Fruit fly (Drosophila melanogaster) Kc167 (cell line): ENCODE data around the gene CG33099.

Experiments used
- Myc ChIP-seq: fragments of >200 bp; optimal IDR thresholded peaks from 2 replicates; lab custom pipeline; 2017; ENCODE audit warnings: missing external identifiers
- Sin3A ChIP-seq: fragments of >200 bp; optimal IDR thresholded peaks from 2 replicates; lab custom pipeline; 2018; ENCODE audit warnings: missing external identifiers
- h ChIP-seq: fragments of >200 bp; optimal IDR thresholded peaks from 3 replicates; lab custom pipeline; 2018; ENCODE audit warnings: missing external identifiers
- insv ChIP-seq: fragments of >200 bp; optimal IDR thresholded peaks from 3 replicates; lab custom pipeline; 2018; ENCODE audit warnings: missing external identifiers
- psq ChIP-seq: fragments of >200 bp; optimal IDR thresholded peaks from 2 replicates; lab custom pipeline; 2017; ENCODE audit warnings: missing external identifiers
- ttk ChIP-seq: sonication (Bioruptor generic); optimal IDR thresholded peaks from 2 replicates; lab custom pipeline; 2017; ENCODE audit warnings: missing external identifiers

The CG33099 gene

DNA sequence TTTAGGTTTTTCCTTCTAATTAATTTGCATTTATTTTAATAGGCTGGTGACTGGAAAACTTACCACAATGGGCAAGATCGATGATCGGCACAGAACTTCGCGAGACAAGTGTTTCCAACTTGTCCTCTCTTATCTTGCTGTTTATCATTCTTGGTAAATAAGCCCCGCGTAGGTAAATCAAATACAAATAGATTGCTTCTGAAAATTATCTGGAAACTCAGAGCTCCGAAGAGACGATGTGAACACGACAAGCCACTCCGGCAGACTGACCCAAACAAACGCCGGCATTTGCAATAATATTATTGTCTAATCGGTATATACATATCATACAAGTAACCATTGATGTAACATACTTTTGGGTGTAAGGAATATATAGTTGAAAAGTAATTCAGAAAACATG is at the start of gene CG33099:
CG33099 (minus strand) TSS at position 268 of the 400 bp plus-strand sequence.
- TF ChIP-seq h (lab: Kevin White, UChicago) (no peak), psq (lab: Kevin White, UChicago) (no peak), ttk (lab: Kevin White, UChicago) (no peak), insv (lab: Kevin White, UChicago) (no peak), Myc (lab: Kevin White, UChicago) (no peak), Sin3A (no peak)

DNA sequence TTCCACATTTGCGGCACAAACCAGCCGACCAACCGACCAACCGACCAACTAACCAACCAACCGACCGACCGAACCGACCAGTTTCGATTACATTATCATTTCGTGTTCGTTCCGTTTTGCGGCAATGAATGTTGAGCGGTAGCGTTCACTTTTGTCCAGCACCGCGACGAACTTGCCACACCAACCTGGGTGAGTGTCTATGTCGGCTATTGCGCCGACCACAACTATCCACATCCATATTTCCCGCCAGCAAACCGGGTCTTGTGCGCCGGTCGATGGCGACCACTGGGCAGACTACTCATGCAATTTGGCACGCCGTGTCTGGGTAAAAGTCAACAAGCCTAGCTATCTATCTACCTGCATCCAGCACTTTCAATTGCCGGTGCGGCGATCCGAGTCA is 46.6 kb upstream of the CG33099 start:
- no peak for TF ChIP-seq psq (lab: Kevin White, UChicago)
- TF ChIP-seq Myc (lab: Kevin White, UChicago): no peak
- TF ChIP-seq Sin3A: no peak

DNA sequence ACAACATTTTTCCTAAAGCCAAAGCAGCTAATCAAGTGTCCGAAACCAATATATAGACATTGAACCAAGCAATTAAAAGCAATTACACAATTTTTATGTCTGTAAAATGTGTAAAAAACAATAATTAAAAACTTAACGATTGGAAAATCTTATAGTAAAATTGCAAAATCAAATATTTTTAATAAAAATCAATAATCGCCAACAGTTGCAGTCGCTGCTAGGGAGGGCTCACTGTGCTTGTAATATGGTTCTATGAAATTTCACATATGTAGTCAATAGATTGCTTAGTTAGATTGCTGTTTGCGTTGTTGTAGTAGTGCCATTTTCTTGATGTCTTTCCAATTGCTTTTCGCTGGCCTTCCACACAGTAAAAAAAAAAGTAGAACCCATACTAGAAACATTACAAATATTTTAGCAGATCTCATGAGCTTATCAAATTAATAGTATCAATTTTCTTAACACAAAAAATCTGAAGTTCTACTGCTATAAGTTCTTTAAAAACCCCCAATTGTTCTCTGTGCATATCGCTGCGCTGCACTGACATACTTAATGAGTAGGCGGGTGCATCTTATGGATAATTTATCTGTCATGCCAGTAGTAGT is 45.8 kb upstream of the CG33099 start:
- no peak for TF ChIP-seq insv (lab: Kevin White, UChicago)
- TF ChIP-seq psq (lab: Kevin White, UChicago): no peak
- no peak for TF ChIP-seq h (lab: Kevin White, UChicago)
- TF ChIP-seq Sin3A: no peak
- TF ChIP-seq Myc (lab: Kevin White, UChicago): no peak
- TF ChIP-seq ttk (lab: Kevin White, UChicago): no peak

DNA sequence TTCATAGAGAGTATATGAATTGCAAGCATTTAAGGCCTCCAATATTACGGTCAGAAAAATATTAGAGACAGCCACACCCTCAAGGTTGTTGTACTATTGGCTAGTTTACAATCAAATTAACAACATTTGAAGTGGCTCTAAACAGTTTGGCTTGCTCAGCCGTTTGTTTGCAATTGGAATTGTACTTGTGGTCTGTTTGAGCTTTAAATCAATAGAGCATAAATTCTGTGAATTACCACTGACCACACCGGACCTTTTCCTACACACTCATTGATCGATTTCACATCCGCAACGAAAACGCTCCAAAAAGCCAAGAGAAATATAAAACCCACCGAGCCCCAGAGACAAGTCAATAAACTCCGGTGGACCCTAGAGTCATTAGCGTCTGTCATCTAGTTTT is 43.2 kb upstream of the CG33099 start:
- TF ChIP-seq psq (lab: Kevin White, UChicago): no peak

DNA sequence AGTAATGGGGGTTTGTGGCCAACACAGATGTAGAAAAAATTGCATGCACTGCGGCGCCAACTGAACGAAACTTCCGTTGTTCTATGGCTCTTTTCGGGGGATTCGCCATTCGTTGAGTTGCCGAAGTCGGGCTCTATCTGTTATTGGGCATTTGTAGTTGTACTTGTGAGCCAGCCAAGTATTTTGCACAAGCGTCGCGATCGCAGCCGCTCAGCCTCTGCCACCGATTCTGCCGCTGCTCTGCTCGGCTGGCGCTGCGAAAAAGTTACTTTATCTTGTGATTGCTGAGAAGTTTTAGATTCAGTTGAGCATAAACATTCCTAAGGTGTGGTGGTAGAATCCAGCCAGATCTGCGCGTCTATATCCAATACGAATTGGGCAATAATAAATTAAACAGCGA is 39.5 kb upstream of the CG33099 start, which contains the start of gene CG33110:
CG33110 (plus strand) TSS at position 301 of the 400 bp plus-strand sequence.
- no peak for TF ChIP-seq Sin3A
- no peak for TF ChIP-seq insv (lab: Kevin White, UChicago)
- TF ChIP-seq psq (lab: Kevin White, UChicago): no peak
- TF ChIP-seq Myc (lab: Kevin White, UChicago): no peak
- no peak for TF ChIP-seq h (lab: Kevin White, UChicago)
- no peak for TF ChIP-seq ttk (lab: Kevin White, UChicago)

DNA sequence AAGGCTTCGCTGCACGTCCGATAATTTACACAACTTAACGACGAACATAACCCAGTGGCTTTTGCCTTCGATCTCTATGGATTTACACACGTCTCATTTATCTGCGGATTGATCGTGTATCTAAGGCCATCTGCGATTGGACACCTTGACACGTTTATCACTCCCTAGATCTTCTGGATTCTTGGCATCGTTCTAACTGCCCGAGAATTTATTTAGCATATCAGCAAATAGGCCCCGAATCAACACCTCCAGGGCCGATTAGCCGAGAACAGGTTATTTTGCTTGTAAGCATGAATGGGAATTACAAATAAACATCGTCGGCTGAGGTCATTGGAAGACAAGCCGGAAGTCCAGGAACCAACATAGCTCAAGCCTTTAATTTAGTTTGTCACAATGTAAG is 38.1 kb upstream of the CG33099 start:
- TF ChIP-seq h (lab: Kevin White, UChicago) (no peak), ttk (lab: Kevin White, UChicago) (no peak), psq (lab: Kevin White, UChicago) (no peak), Sin3A (no peak), Myc (lab: Kevin White, UChicago) (no peak), insv (lab: Kevin White, UChicago) (no peak)

dm6 chr3R:22565732-22566131 is 35.4 kb upstream of the CG33099 start:
- no peak for TF ChIP-seq ttk (lab: Kevin White, UChicago)
- TF ChIP-seq h (lab: Kevin White, UChicago): no peak
- TF ChIP-seq psq (lab: Kevin White, UChicago): no peak
- no peak for TF ChIP-seq insv (lab: Kevin White, UChicago)
- no peak for TF ChIP-seq Myc (lab: Kevin White, UChicago)
- no peak for TF ChIP-seq Sin3A

DNA sequence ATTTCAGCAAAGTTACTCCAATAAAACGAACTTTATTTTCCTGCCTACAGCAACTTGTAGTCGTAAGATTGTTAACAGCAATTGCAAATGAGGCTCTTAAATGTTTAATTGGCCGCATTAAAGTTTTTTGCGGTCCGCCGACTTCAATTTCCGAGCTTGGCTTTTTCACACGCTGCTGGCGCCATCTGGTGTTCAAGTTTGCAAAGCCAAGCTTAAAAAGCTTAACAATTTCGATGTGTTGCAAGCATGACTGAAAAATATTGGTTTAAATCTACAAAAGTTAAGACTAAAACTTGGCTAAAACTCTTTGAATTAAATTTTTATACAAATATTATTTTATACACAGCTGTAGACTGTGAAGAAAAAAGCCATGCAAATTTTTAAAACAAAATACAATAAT is 34.3 kb upstream of the CG33099 start:
- TF ChIP-seq insv (lab: Kevin White, UChicago): no peak

DNA sequence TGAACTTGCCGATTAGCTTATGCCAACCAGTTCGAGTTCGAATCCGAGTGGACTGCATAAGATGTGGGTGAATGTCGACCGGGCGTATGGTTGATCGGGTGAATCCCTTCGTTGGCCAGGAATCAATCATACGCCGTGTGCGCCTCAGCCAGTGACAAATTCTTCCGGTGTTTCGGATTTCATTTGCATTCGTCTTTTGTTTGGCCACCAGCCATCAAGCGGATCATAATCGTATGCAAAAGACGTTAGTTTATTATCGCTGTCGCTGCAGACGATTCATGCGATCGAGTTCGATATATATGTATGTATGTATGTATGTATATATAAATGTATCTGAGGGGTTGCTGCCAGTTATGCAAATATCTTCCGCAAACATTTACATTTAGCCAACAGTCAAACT is 33.7 kb upstream of the CG33099 start:
- TF ChIP-seq h (lab: Kevin White, UChicago): no peak
- no peak for TF ChIP-seq Myc (lab: Kevin White, UChicago)
- TF ChIP-seq Sin3A: no peak
- no peak for TF ChIP-seq ttk (lab: Kevin White, UChicago)
- no peak for TF ChIP-seq insv (lab: Kevin White, UChicago)
- TF ChIP-seq psq (lab: Kevin White, UChicago): no peak

DNA sequence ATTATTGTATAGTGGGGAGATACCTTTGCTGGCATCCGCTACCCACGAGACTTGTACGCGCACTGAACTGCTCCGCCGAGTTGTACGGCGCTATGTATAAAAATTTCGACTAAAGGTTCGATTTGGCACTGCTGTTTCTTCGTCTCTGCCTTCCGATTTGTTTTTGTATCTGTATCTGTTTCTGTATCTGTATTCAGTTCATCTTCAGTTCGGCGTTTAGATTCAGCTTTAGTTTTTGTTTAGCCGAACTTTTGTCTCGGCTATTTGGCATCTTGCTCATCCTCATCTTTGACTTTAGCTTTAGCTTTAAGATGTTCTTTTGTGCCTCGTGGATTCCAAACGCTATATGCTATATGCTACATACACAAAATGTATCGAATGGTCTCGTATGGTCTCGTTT is 32.1 kb upstream of the CG33099 start, which contains the start of gene sit:
sit (minus strand) TSS at position 71 of the 400 bp plus-strand sequence.
- TF ChIP-seq Myc (lab: Kevin White, UChicago) (no peak), ttk (lab: Kevin White, UChicago) (no peak), Sin3A (no peak), insv (lab: Kevin White, UChicago) (no peak), h (lab: Kevin White, UChicago) (no peak), psq (lab: Kevin White, UChicago) (no peak)

dm6 chr3R:22560224-22560623 is 29.9 kb upstream of the CG33099 start:
- TF ChIP-seq insv (lab: Kevin White, UChicago): no peak
- no peak for TF ChIP-seq Sin3A
- TF ChIP-seq h (lab: Kevin White, UChicago): no peak
- no peak for TF ChIP-seq ttk (lab: Kevin White, UChicago)
- no peak for TF ChIP-seq Myc (lab: Kevin White, UChicago)
- no peak for TF ChIP-seq psq (lab: Kevin White, UChicago)

DNA sequence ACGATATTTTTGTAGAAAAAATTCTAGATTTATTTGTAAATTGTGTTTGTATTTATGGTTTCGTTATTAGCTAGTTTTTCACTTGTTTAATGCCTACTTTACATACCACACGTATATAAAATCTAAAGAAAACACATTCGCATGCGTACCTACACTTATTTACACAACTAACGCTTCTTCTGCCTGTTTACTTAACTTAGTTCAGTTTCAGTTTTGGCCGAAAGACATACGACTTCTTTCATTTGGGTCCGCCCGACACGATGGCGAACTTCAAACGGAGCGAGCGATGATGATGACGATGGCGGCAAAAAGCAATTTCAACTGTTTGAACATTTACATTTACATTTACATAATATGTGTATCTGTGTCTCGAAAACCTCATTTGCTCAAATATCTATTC is 28.0 kb upstream of the CG33099 start:
- TF ChIP-seq psq (lab: Kevin White, UChicago) (no peak), Sin3A (no peak), Myc (lab: Kevin White, UChicago) (no peak), ttk (lab: Kevin White, UChicago) (no peak), insv (lab: Kevin White, UChicago) (no peak), h (lab: Kevin White, UChicago) (no peak)
